Fruit fly (Drosophila melanogaster): ENCODE results near the gene CG1637.

dm6 chrX:10926245-10926644, 48.6 kb upstream of the CG1637 start:
- no peak for TF ChIP-seq pad (GFP tag; optimal IDR thresholded peaks at IDR 0.05)
- TF ChIP-seq tj (GFP tag; optimal IDR thresholded peaks at IDR 0.05), result no peak
- no peak for TF ChIP-seq Mnt (GFP tag; optimal IDR thresholded peaks at IDR 0.05)
- TF ChIP-seq CG33017 (tag; optimal IDR thresholded peaks at IDR 0.05), result no peak
- no peak for TF ChIP-seq cnc (optimal IDR thresholded peaks at IDR 0.05)
- TF ChIP-seq CG1620 (GFP tag; optimal IDR thresholded peaks at IDR 0.05), result no peak
- no peak for TF ChIP-seq CG12768 (GFP tag; optimal IDR thresholded peaks at IDR 0.05)
- TF ChIP-seq CG14711 (tag; optimal IDR thresholded peaks at IDR 0.05), result no peak
